Fruit fly (Drosophila melanogaster) whole organism, wandering third instar larva: ENCODE results near the gene CG13365.

Experiments
- Abd-B ChIP-seq: fragments of >200 bp; optimal IDR thresholded peaks from 2 replicates; lab custom pipeline; 2017; ENCODE audit warnings: missing biosample characterization, missing genetic modification characterization
- CG32264 ChIP-seq: fragments of 200-800 bp; sonication (Bioruptor generic); optimal IDR thresholded peaks from 2 replicates; lab custom pipeline; 2016; ENCODE audit warnings: missing biosample characterization, missing genetic modification characterization
- CG9705 ChIP-seq: fragments of 200-800 bp; sonication (Bioruptor generic); optimal IDR thresholded peaks from 2 replicates; lab custom pipeline; 2018; ENCODE audit warnings: missing biosample characterization, mild to moderate bottlenecking, missing genetic modification characterization
- CrebA ChIP-seq: fragments of 200-800 bp; sonication (Bioruptor generic); optimal IDR thresholded peaks from 2 replicates; lab custom pipeline; 2016; ENCODE audit warnings: missing biosample characterization, mild to moderate bottlenecking, missing genetic modification characterization, borderline replicate concordance
- Dfd ChIP-seq: fragments of >200 bp; optimal IDR thresholded peaks from 2 replicates; lab custom pipeline; 2017; ENCODE audit warnings: missing biosample characterization, missing genetic modification characterization
- Dif ChIP-seq: fragments of 200-275, 200-300 bp; sonication (Bioruptor generic); optimal IDR thresholded peaks from 2 replicates; lab custom pipeline; 2018; ENCODE audit warnings: missing biosample characterization, missing genetic modification characterization; ENCODE audit not compliant: partially characterized antibody
- GATAd ChIP-seq: sonication (Bioruptor generic); optimal IDR thresholded peaks from 2 replicates; lab custom pipeline; 2016; ENCODE audit warnings: missing biosample characterization, missing genetic modification characterization
- HLH106 ChIP-seq: fragments of 200-800 bp; optimal IDR thresholded peaks from 3 replicates; lab custom pipeline; 2019; ENCODE audit warnings: missing biosample characterization, mild to moderate bottlenecking, missing genetic modification characterization, moderate library complexity
- Hnf4 ChIP-seq: fragments of 200-800 bp; sonication (Bioruptor generic); optimal IDR thresholded peaks from 2 replicates; lab custom pipeline; 2016; ENCODE audit warnings: missing biosample characterization, mild to moderate bottlenecking, missing genetic modification characterization
- Hr78 ChIP-seq: fragments of >200 bp; optimal IDR thresholded peaks from 2 replicates; lab custom pipeline; 2017; ENCODE audit warnings: missing biosample characterization, missing genetic modification characterization
- Hr83 ChIP-seq: fragments of 200-300 bp; sonication (Bioruptor generic); optimal IDR thresholded peaks from 2 replicates; lab custom pipeline; 2016; ENCODE audit warnings: missing biosample characterization, mild to moderate bottlenecking, missing genetic modification characterization, moderate library complexity; ENCODE audit not compliant: poor library complexity, severe bottlenecking
- Jra ChIP-seq: sonication (Bioruptor generic); optimal IDR thresholded peaks from 2 replicates; lab custom pipeline; 2016; ENCODE audit warnings: missing biosample characterization, missing genetic modification characterization
- Mio ChIP-seq: sonication (Bioruptor generic); optimal IDR thresholded peaks from 2 replicates; lab custom pipeline; 2016; ENCODE audit warnings: missing biosample characterization, missing genetic modification characterization
- Myc ChIP-seq: fragments of >200 bp; optimal IDR thresholded peaks from 2 replicates; lab custom pipeline; 2017
- N ChIP-seq: fragments of >200 bp; optimal IDR thresholded peaks from 2 replicates; lab custom pipeline; 2018; ENCODE audit warnings: missing biosample characterization, missing external identifiers, missing genetic modification characterization
- OdsH ChIP-seq: fragments of 200-800 bp; sonication (Bioruptor generic); optimal IDR thresholded peaks from 2 replicates; lab custom pipeline; 2016; ENCODE audit warnings: missing biosample characterization, mild to moderate bottlenecking, missing genetic modification characterization
- Rel ChIP-seq, 2 experiments: fragments of 200-800 bp; sonication (Bioruptor generic) in 1 of 2; optimal IDR thresholded peaks; 2 replicates in 1 of 2; 3 replicates in 1 of 2; lab custom pipeline; 2016 to 2019; ENCODE audit warnings: mild to moderate bottlenecking in 2 of 2, missing biosample characterization in 2 of 2, missing genetic modification characterization in 2 of 2, moderate library complexity in 1 of 2
- Sp1 ChIP-seq: fragments of 200-800 bp; sonication (Bioruptor generic); optimal IDR thresholded peaks from 3 replicates; lab custom pipeline; 2019; ENCODE audit warnings: missing biosample characterization, mild to moderate bottlenecking, missing genetic modification characterization, moderate library complexity
- Vsx2 ChIP-seq: fragments of 200-300, 225-300 bp; sonication (Bioruptor generic); optimal IDR thresholded peaks from 2 replicates; lab custom pipeline; 2018; ENCODE audit warnings: missing biosample characterization, missing genetic modification characterization; ENCODE audit not compliant: partially characterized antibody
- br ChIP-seq: fragments of 200-800 bp; sonication (Bioruptor generic); optimal IDR thresholded peaks from 2 replicates; lab custom pipeline; 2016; ENCODE audit warnings: missing biosample characterization, missing genetic modification characterization
- brk ChIP-seq: fragments of 200-800 bp; sonication (Bioruptor generic); optimal IDR thresholded peaks from 2 replicates; lab custom pipeline; 2016; ENCODE audit warnings: missing biosample characterization, mild to moderate bottlenecking, missing genetic modification characterization
- dl ChIP-seq, 2 experiments: fragments of 175-275, 200-275 bp in 1 of 2; fragments of 200-275 bp in 1 of 2; sonication (Bioruptor generic); optimal IDR thresholded peaks; lab custom pipeline; 2018; ENCODE audit warnings: mild to moderate bottlenecking in 2 of 2, missing biosample characterization in 2 of 2, missing genetic modification characterization in 2 of 2, moderate library complexity in 2 of 2; ENCODE audit not compliant: partially characterized antibody in 2 of 2, insufficient read depth in 1 of 2
- dmrt93B ChIP-seq: fragments of 200-800 bp; sonication (Bioruptor generic); optimal IDR thresholded peaks from 2 replicates; lab custom pipeline; 2018; ENCODE audit warnings: missing biosample characterization, mild to moderate bottlenecking, missing genetic modification characterization
- dsf ChIP-seq: sonication (Bioruptor generic); optimal IDR thresholded peaks from 2 replicates; lab custom pipeline; 2016; ENCODE audit warnings: missing biosample characterization, missing genetic modification characterization, borderline replicate concordance
- ey ChIP-seq: fragments of 200-800 bp; sonication (Bioruptor generic); optimal IDR thresholded peaks from 2 replicates; lab custom pipeline; 2016; ENCODE audit warnings: missing biosample characterization, missing genetic modification characterization
- foxo ChIP-seq, 2 experiments: fragments of 200-800 bp; sonication (Bioruptor generic); optimal IDR thresholded peaks; 2 replicates in 1 of 2; 3 replicates in 1 of 2; lab custom pipeline; 2016 to 2017; ENCODE audit warnings: missing biosample characterization in 2 of 2, missing genetic modification characterization in 2 of 2
- fru ChIP-seq: fragments of 200-800 bp; sonication (Bioruptor generic); optimal IDR thresholded peaks from 3 replicates; lab custom pipeline; 2016; ENCODE audit warnings: missing biosample characterization, mild to moderate bottlenecking, missing genetic modification characterization
- h ChIP-seq: fragments of 200-800 bp; sonication (Bioruptor generic); optimal IDR thresholded peaks from 3 replicates; lab custom pipeline; 2016; ENCODE audit warnings: missing biosample characterization, mild to moderate bottlenecking, missing genetic modification characterization
- jim ChIP-seq: fragments of 175-275, 200-325 bp; sonication (Bioruptor generic); optimal IDR thresholded peaks from 2 replicates; lab custom pipeline; 2016; ENCODE audit warnings: missing biosample characterization, mild to moderate bottlenecking, missing genetic modification characterization
- lola ChIP-seq: fragments of >200 bp; optimal IDR thresholded peaks from 2 replicates; lab custom pipeline; 2017; ENCODE audit warnings: missing biosample characterization, missing genetic modification characterization
- pan ChIP-seq: fragments of >200 bp; optimal IDR thresholded peaks from 2 replicates; lab custom pipeline; 2017
- psq ChIP-seq: fragments of 200-800 bp; sonication (Bioruptor generic); optimal IDR thresholded peaks from 3 replicates; lab custom pipeline; 2017; ENCODE audit warnings: missing biosample characterization, mild to moderate bottlenecking, missing genetic modification characterization, moderate library complexity
- rgr ChIP-seq: fragments of 200-800 bp; sonication (Bioruptor generic); optimal IDR thresholded peaks from 3 replicates; lab custom pipeline; 2016; ENCODE audit warnings: missing biosample characterization, mild to moderate bottlenecking, missing genetic modification characterization
- sage ChIP-seq: fragments of 200-800 bp; sonication (Bioruptor generic); optimal IDR thresholded peaks from 2 replicates; lab custom pipeline; 2016; ENCODE audit warnings: missing biosample characterization, mild to moderate bottlenecking, missing genetic modification characterization
- sv ChIP-seq: fragments of 200-800 bp; sonication (Bioruptor generic); optimal IDR thresholded peaks from 3 replicates; lab custom pipeline; 2016; ENCODE audit warnings: missing biosample characterization, missing genetic modification characterization
- tai ChIP-seq: sonication (Bioruptor generic); optimal IDR thresholded peaks from 2 replicates; lab custom pipeline; 2016; ENCODE audit warnings: missing biosample characterization, missing genetic modification characterization
- usp ChIP-seq: fragments of >200 bp; optimal IDR thresholded peaks from 2 replicates; lab custom pipeline; 2017; ENCODE audit warnings: missing biosample characterization, missing genetic modification characterization
- woc ChIP-seq: sonication (Bioruptor generic); optimal IDR thresholded peaks from 2 replicates; lab custom pipeline; 2016; ENCODE audit warnings: missing biosample characterization, mild to moderate bottlenecking, missing genetic modification characterization

The CG13365 gene

DNA sequence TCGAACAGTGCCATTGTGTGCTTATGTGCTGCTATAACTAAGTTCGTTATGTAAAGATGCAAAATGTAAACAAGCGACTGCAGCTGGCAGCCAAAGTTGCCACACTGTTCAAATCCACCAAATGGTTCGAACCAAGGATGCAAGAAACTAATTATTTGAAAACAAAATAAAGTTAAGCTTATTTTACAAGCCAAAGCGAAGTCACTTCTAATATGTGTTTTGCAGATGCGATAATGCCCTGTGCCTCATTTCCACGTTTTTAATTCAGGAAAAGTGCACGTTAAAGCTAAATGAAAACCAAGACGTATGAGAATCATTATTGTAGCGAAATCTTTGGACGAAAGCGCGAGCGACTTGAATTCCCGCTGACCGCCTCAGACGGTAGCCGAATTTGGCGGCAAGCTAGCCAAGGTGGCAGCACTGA lies at the start of gene CG13365, which contains the start of gene Vsp37A:
TSS of gene CG13365 (minus strand) at position 84 of the 424 bp plus-strand sequence.
TSS of gene Vsp37A (plus strand) at position 399 of the 424 bp plus-strand sequence.
- TF ChIP-seq fru, result peak; percentile 43
- TF ChIP-seq dl (GFP tag; optimal IDR thresholded peaks at IDR 0.05; lab: Kevin White, UChicago; ENCODE audit: insufficient read depth in 1 of 2, partially characterized antibody in 2 of 2), result no peak
- TF ChIP-seq Dif, result no peak
- TF ChIP-seq tai, result no peak
- TF ChIP-seq GATAd (GFP tag; lab: Kevin White, UChicago), result peak; percentile 68
- no peak for TF ChIP-seq sage (GFP tag; lab: Kevin White, UChicago)
- no peak for TF ChIP-seq Hr78 (GFP tag; lab: Kevin White, UChicago)
- TF ChIP-seq Jra (GFP tag; lab: Kevin White, UChicago), result peak; percentile 62
- TF ChIP-seq CG9705, result peak; percentile 46
- TF ChIP-seq N (GFP tag; lab: Kevin White, UChicago), result no peak
- TF ChIP-seq sv, result peak; percentile 33
- TF ChIP-seq Hr83 (GFP tag; lab: Kevin White, UChicago), result peak; percentile 26
- TF ChIP-seq dsf (GFP tag; lab: Kevin White, UChicago), result peak; percentile 3
- no peak for TF ChIP-seq brk (GFP tag; lab: Kevin White, UChicago)
- no peak for TF ChIP-seq pan (lab: Kevin White, UChicago)
- TF ChIP-seq psq (GFP tag; lab: Kevin White, UChicago), result peak; percentile 15
- TF ChIP-seq CG32264, result no peak
- TF ChIP-seq CrebA (GFP tag; lab: Kevin White, UChicago), result no peak
- TF ChIP-seq usp, result no peak
- TF ChIP-seq Vsx2 (GFP tag; lab: Kevin White, UChicago), result no peak
- peak; percentile 58 for TF ChIP-seq Sp1 (GFP tag; lab: Kevin White, UChicago)
- no peak for TF ChIP-seq rgr (GFP tag; lab: Kevin White, UChicago)
- TF ChIP-seq woc, result peak; percentile 84
- no peak for TF ChIP-seq Rel (GFP tag; optimal IDR thresholded peaks at IDR 0.05; lab: Kevin White, UChicago)
- TF ChIP-seq Rel (tag; optimal IDR thresholded peaks at IDR 0.05; lab: Kevin White, UChicago), result peak; percentile 5
- peak; percentile 51 for TF ChIP-seq h (GFP tag; lab: Kevin White, UChicago)
- no peak for TF ChIP-seq Dfd (GFP tag; lab: Kevin White, UChicago)
- peak in 1 of 2 experiments; percentile 42 for TF ChIP-seq foxo (GFP tag; optimal IDR thresholded peaks at IDR 0.05; lab: Kevin White, UChicago)
- TF ChIP-seq ey (GFP tag; lab: Kevin White, UChicago), result peak; percentile 41
- TF ChIP-seq lola, result no peak
- TF ChIP-seq Myc, result peak; percentile 98
- peak; percentile 60 for TF ChIP-seq HLH106 (tag; lab: Kevin White, UChicago)
- TF ChIP-seq dmrt93B, result no peak
- TF ChIP-seq Abd-B (GFP tag; lab: Kevin White, UChicago), result no peak
- TF ChIP-seq Hnf4, result no peak
- no peak for TF ChIP-seq OdsH (GFP tag; lab: Kevin White, UChicago)
- TF ChIP-seq jim (GFP tag; lab: Kevin White, UChicago), result no peak
- TF ChIP-seq br (GFP tag; lab: Kevin White, UChicago), result peak; percentile 42
- TF ChIP-seq Mio (GFP tag; lab: Kevin White, UChicago), result no peak

DNA sequence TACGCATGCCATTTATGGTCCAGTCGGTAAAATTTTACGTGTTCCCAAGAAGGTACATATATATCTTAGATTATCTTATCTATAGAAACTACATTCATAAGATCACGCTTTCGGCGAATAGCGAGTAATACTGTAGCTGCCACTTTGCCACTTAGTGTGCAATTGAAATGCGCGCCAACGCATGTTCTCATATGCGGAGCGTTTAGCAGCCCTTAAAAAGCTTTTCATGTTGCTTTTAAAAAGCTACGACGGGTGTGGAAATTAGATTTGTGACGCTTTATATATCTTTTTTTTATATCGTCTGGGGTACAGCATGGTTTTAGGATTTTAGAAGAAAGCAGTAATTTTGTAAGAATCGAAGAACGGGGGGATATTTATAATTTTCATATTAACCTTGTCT lies 37.0 kb upstream of the CG13365 start:
- peak; percentile 20 for TF ChIP-seq Myc
- no peak for TF ChIP-seq tai

DNA sequence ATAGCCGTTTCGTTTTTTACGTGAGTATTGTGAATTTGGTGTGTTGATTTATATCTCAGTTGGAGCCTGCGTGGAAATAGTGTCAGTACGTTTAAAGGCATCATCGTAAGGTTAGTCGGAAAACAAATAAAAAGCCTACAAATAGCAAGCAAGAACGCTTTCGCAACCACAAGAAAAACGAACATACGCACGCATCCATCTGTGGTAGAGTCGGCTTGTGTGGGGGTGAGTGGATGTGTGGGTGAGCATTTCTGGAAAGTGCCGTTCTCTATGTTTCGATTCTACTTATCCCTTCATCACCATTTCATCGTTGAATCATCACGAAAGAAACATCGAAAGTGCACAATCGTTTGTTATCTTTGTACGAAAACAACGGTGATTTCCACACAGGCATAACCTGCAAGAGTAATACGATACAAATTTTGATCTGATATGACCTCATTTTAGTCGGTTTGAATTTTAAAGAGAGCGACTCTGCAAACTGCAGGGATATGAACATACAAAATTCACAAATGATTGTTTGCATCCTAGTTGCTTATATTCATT lies 35.4 kb upstream of the CG13365 start:
- TF ChIP-seq woc (no peak), sage (GFP tag; lab: Kevin White, UChicago) (no peak), N (GFP tag; lab: Kevin White, UChicago) (no peak), Sp1 (GFP tag; lab: Kevin White, UChicago) (no peak), OdsH (GFP tag; lab: Kevin White, UChicago) (no peak), sv (no peak), HLH106 (tag; lab: Kevin White, UChicago) (no peak), Rel (GFP tag; optimal IDR thresholded peaks at IDR 0.05; lab: Kevin White, UChicago) (no peak), Rel (tag; optimal IDR thresholded peaks at IDR 0.05; lab: Kevin White, UChicago) (peak; percentile 90)
- TF ChIP-seq, all 38 proteins: peak for 1
